Worm (Caenorhabditis elegans) whole organism, L2 larva: ENCODE data around the gene apl-1.

Source experiments
- egl-27 ChIP-seq: sonication (generic microtip); optimal IDR thresholded peaks from 3 replicates; lab custom pipeline; 2017; ENCODE audit warnings: missing biosample characterization, missing genetic modification reagents, missing genetic modification characterization
- nhr-11 ChIP-seq: fragments of 150-350 bp; optimal IDR thresholded peaks from 2 replicates; lab custom pipeline; 2014; ENCODE audit warnings: missing biosample characterization, missing genetic modification characterization
- nhr-12 ChIP-seq: fragments of 150-350 bp; optimal IDR thresholded peaks from 2 replicates; lab custom pipeline; 2014; ENCODE audit warnings: missing biosample characterization, missing genetic modification characterization
- sma-9 ChIP-seq, 2 experiments: fragments of 150-350 bp in 1 of 2; sonication (generic microtip) in 1 of 2; optimal IDR thresholded peaks; 2 replicates each; lab custom pipeline; 2014 to 2016; ENCODE audit warnings: missing genetic modification characterization in 2 of 2, mild to moderate bottlenecking in 1 of 2, missing biosample characterization in 1 of 2, missing compliant biosample characterization in 1 of 2, missing genetic modification reagents in 1 of 2, moderate library complexity in 1 of 2

ce11 chrX:5124288-5124687 lies 7.6 kb upstream of the apl-1 start:
- no peak for TF ChIP-seq sma-9 (GFP tag; optimal IDR thresholded peaks at IDR 0.05; lab: Kevin White, UChicago)
- TF ChIP-seq sma-9 (tag; optimal IDR thresholded peaks at IDR 0.05; lab: Kevin White, UChicago), result no peak
- TF ChIP-seq nhr-12 (tag; lab: Kevin White, UChicago), result no peak
- no peak for TF ChIP-seq egl-27 (tag; lab: Kevin White, UChicago)
- no peak for TF ChIP-seq nhr-11 (tag; lab: Kevin White, UChicago)
